Worm (Caenorhabditis elegans): ENCODE data around the gene Y67H2A.2.

- no peak for TF ChIP-seq ama-1 (optimal IDR thresholded peaks at IDR 0.05)
- no peak for TF ChIP-seq ets-7 (tag; optimal IDR thresholded peaks at IDR 0.05)
- TF ChIP-seq hmbx-1 (tag; optimal IDR thresholded peaks at IDR 0.05), result no peak
- TF ChIP-seq scrt-1 (GFP tag; IDR thresholded peaks at IDR 0.05), result 0 out of 2 replicates have a peak, but pooled peaks have one; percentile 7
- no peak for TF ChIP-seq flt-1 (GFP tag; IDR thresholded peaks at IDR 0.05)
- TF ChIP-seq ceh-13 (GFP tag; optimal IDR thresholded peaks at IDR 0.05), result no peak
- no peak for TF ChIP-seq sea-1 (GFP tag; conservative IDR thresholded peaks at IDR 0.05)
- no peak for TF ChIP-seq tbx-11 (GFP tag; IDR thresholded peaks at IDR 0.05)
- TF ChIP-seq B0310.2 (tag; optimal IDR thresholded peaks at IDR 0.05), result no peak
- TF ChIP-seq pes-1 (GFP tag; IDR thresholded peaks at IDR 0.05), result no peak
These were observed 53.6 kb downstream of the Y67H2A.2 start, which contains the start of gene cox-11 for ce11 chrIV:13244024-13244423.
